Fruit fly (Drosophila melanogaster) whole organism, embryonic: ENCODE data around the gene CG34301.

Experiments
- Ada2b ChIP-seq: fragments of 200-800 bp; sonication (Bioruptor generic); IDR thresholded peaks from 2 replicates; pipeline ENCODE4 v1.3.6; 2022; ENCODE audit warnings: missing biosample characterization, missing genetic modification characterization
- Atf-2 ChIP-seq: fragments of 200-800 bp; sonication (Bioruptor generic); optimal IDR thresholded peaks from 2 replicates; lab custom pipeline; 2016; ENCODE audit warnings: missing biosample characterization, missing genetic modification characterization
- Atf3 ChIP-seq: fragments of 200-800 bp; sonication (Bioruptor generic); optimal IDR thresholded peaks from 3 replicates; lab custom pipeline; 2016; ENCODE audit warnings: missing biosample characterization, missing genetic modification characterization
- CG10366 ChIP-seq: fragments of 200-800 bp; sonication (Bioruptor generic); IDR thresholded peaks from 2 replicates; pipeline ENCODE4 v1.3.6; 2022; ENCODE audit warnings: missing biosample characterization, missing genetic modification characterization
- CG13123 ChIP-seq: fragments of 200-800 bp; sonication (Bioruptor generic); optimal IDR thresholded peaks from 2 replicates; lab custom pipeline; 2016; ENCODE audit warnings: missing biosample characterization, missing genetic modification characterization
- CG13287 ChIP-seq: fragments of 200-800 bp; sonication (Bioruptor generic); IDR thresholded peaks from 2 replicates; pipeline ENCODE4 v1.3.6; 2022; ENCODE audit warnings: missing biosample characterization, missing genetic modification characterization; ENCODE audit not compliant: partially characterized antibody
- CG13624 ChIP-seq: fragments of 200-800 bp; sonication (Bioruptor generic); optimal IDR thresholded peaks from 2 replicates; lab custom pipeline; 2016; ENCODE audit warnings: missing biosample characterization, missing genetic modification characterization
- CG13894 ChIP-seq: fragments of 200-800 bp; sonication (Bioruptor generic); optimal IDR thresholded peaks from 3 replicates; lab custom pipeline; 2018; ENCODE audit warnings: missing biosample characterization, mild to moderate bottlenecking, missing genetic modification characterization, moderate library complexity
- CG14050 ChIP-seq: fragments of 200-800 bp; sonication (Bioruptor generic); IDR thresholded peaks from 3 replicates; pipeline ENCODE4 v1.3.6; 2022; ENCODE audit warnings: missing biosample characterization, missing genetic modification characterization
- CG16815 ChIP-seq: fragments of 200-800 bp; sonication (Bioruptor generic); optimal IDR thresholded peaks from 3 replicates; lab custom pipeline; 2017; ENCODE audit warnings: missing biosample characterization, mild to moderate bottlenecking, missing genetic modification characterization
- CG32767 ChIP-seq: fragments of 200-800 bp; sonication (Bioruptor generic); IDR thresholded peaks from 2 replicates; pipeline ENCODE4 v1.3.6; 2022; ENCODE audit warnings: missing biosample characterization, missing genetic modification characterization
- CG3847 ChIP-seq: fragments of 200-800 bp; sonication (Bioruptor generic); IDR thresholded peaks from 2 replicates; pipeline ENCODE4 v1.3.6; 2022; ENCODE audit warnings: missing biosample characterization, missing genetic modification characterization
- CG4328 ChIP-seq: fragments of 200-800 bp; sonication (Bioruptor generic); optimal IDR thresholded peaks from 3 replicates; lab custom pipeline; 2017; ENCODE audit warnings: missing biosample characterization, missing genetic modification reagents, missing genetic modification characterization
- CG4404 ChIP-seq: fragments of 200-800 bp; sonication (Bioruptor generic); IDR thresholded peaks from 2 replicates; pipeline ENCODE4 v1.3.6; 2022; ENCODE audit warnings: missing biosample characterization, missing genetic modification characterization
- CG4617 ChIP-seq: fragments of 200-800 bp; sonication (Bioruptor generic); optimal IDR thresholded peaks from 3 replicates; lab custom pipeline; 2016; ENCODE audit warnings: missing biosample characterization, missing genetic modification characterization, borderline replicate concordance
- CG4854 ChIP-seq: fragments of 200-800 bp; sonication (Bioruptor generic); optimal IDR thresholded peaks from 2 replicates; lab custom pipeline; 2016; ENCODE audit warnings: missing biosample characterization, missing genetic modification characterization, inconsistent platforms
- CG5180 ChIP-seq: fragments of 200-800 bp; sonication (Bioruptor generic); optimal IDR thresholded peaks from 3 replicates; lab custom pipeline; 2017; ENCODE audit warnings: missing biosample characterization, missing genetic modification characterization, mild to moderate bottlenecking, moderate library complexity, missing genetic modification reagents
- CG6791 ChIP-seq: fragments of 200-800 bp; sonication (Bioruptor generic); IDR thresholded peaks from 3 replicates; pipeline ENCODE4 v1.3.6; 2022; ENCODE audit warnings: missing biosample characterization, missing genetic modification characterization; ENCODE audit not compliant: partially characterized antibody
- CG8478 ChIP-seq: fragments of >200 bp; optimal IDR thresholded peaks from 2 replicates; lab custom pipeline; 2018
- CG8944 ChIP-seq: fragments of 200-800 bp; sonication (Bioruptor generic); optimal IDR thresholded peaks from 3 replicates; lab custom pipeline; 2016; ENCODE audit warnings: missing biosample characterization, missing genetic modification characterization
- CG9932 ChIP-seq: fragments of 200-800 bp; sonication (Bioruptor generic); IDR thresholded peaks from 2 replicates; pipeline ENCODE4 v1.3.6; 2022; ENCODE audit warnings: missing biosample characterization, missing genetic modification characterization
- CoRest ChIP-seq: fragments of 200-800 bp; sonication (Bioruptor generic); optimal IDR thresholded peaks from 3 replicates; lab custom pipeline; 2018; ENCODE audit warnings: missing biosample characterization, mild to moderate bottlenecking, missing genetic modification characterization, moderate library complexity
- Doc3 ChIP-seq: fragments of 200-800 bp; sonication (Bioruptor generic); IDR thresholded peaks from 3 replicates; pipeline ENCODE4 v1.3.6; 2022; ENCODE audit warnings: missing biosample characterization, missing genetic modification characterization; ENCODE audit not compliant: partially characterized antibody
- Fer1 ChIP-seq: fragments of 200-800 bp; sonication (Bioruptor generic); optimal IDR thresholded peaks from 2 replicates; lab custom pipeline; 2017; ENCODE audit warnings: missing biosample characterization, mild to moderate bottlenecking, missing genetic modification characterization
- Gug ChIP-seq: fragments of 200-800 bp; sonication (Bioruptor generic); IDR thresholded peaks from 4 replicates; pipeline ENCODE4 v1.3.6; 2022; ENCODE audit warnings: missing biosample characterization, missing genetic modification characterization
- HmgD ChIP-seq: fragments of 200-800 bp; sonication (Bioruptor generic); optimal IDR thresholded peaks from 3 replicates; lab custom pipeline; 2016; ENCODE audit warnings: missing biosample characterization, missing genetic modification characterization
- HmgZ ChIP-seq: fragments of 200-800 bp; sonication (Bioruptor generic); optimal IDR thresholded peaks from 2 replicates; lab custom pipeline; 2018; ENCODE audit warnings: missing biosample characterization, mild to moderate bottlenecking, missing genetic modification characterization
- MTF-1 ChIP-seq: fragments of 200-800 bp; sonication (Bioruptor generic); optimal IDR thresholded peaks from 2 replicates; lab custom pipeline; 2018; ENCODE audit warnings: missing biosample characterization, mild to moderate bottlenecking, missing genetic modification characterization, borderline replicate concordance
- NC2β ChIP-seq: fragments of 200-800 bp; sonication (Bioruptor generic); optimal IDR thresholded peaks from 2 replicates; lab custom pipeline; 2016; ENCODE audit warnings: missing biosample characterization, missing genetic modification characterization
- NfI ChIP-seq: fragments of 200-800 bp; sonication (Bioruptor generic); optimal IDR thresholded peaks from 3 replicates; lab custom pipeline; 2018; ENCODE audit warnings: missing biosample characterization, mild to moderate bottlenecking, missing genetic modification characterization, moderate library complexity
- Sin3A ChIP-seq: fragments of >200 bp; optimal IDR thresholded peaks from 2 replicates; lab custom pipeline; 2018
- aop ChIP-seq: fragments of 200-800 bp; sonication (Bioruptor generic); IDR thresholded peaks from 2 replicates; pipeline ENCODE4 v1.3.6; 2022; ENCODE audit warnings: missing biosample characterization, missing genetic modification characterization
- caup ChIP-seq: fragments of 200-800 bp; sonication (Bioruptor generic); optimal IDR thresholded peaks from 3 replicates; lab custom pipeline; 2017; ENCODE audit warnings: missing biosample characterization, mild to moderate bottlenecking, missing genetic modification characterization, moderate library complexity; ENCODE audit not compliant: severe bottlenecking
- crc ChIP-seq: fragments of 200-800 bp; sonication (Bioruptor generic); optimal IDR thresholded peaks from 2 replicates; lab custom pipeline; 2016; ENCODE audit warnings: missing biosample characterization, missing genetic modification characterization
- croc ChIP-seq: fragments of 200-800 bp; sonication (Bioruptor generic); conservative IDR thresholded peaks from 3 replicates; pipeline ENCODE4 v1.3.6; 2022; ENCODE audit warnings: missing biosample characterization, missing genetic modification characterization
- crp ChIP-seq, 2 experiments: fragments of 200-800 bp; sonication (Bioruptor generic); optimal IDR thresholded peaks; 2 replicates in 1 of 2; 3 replicates in 1 of 2; lab custom pipeline; 2017; ENCODE audit warnings: missing biosample characterization in 2 of 2, missing genetic modification characterization in 2 of 2, mild to moderate bottlenecking in 1 of 2, moderate library complexity in 1 of 2
- cwo ChIP-seq: fragments of 200-800 bp; sonication (Bioruptor generic); optimal IDR thresholded peaks from 3 replicates; lab custom pipeline; 2017; ENCODE audit warnings: missing biosample characterization, missing genetic modification characterization, mild to moderate bottlenecking, moderate library complexity, missing genetic modification reagents
- dpn ChIP-seq, 2 experiments: fragments of 200-800 bp; sonication (Bioruptor generic); optimal IDR thresholded peaks; 3 replicates each; lab custom pipeline; 2016; ENCODE audit warnings: missing biosample characterization in 2 of 2, missing genetic modification characterization in 2 of 2
- fru ChIP-seq: fragments of >200 bp; optimal IDR thresholded peaks from 2 replicates; lab custom pipeline; 2017
- gsb-n ChIP-seq: fragments of 200-800 bp; sonication (Bioruptor generic); optimal IDR thresholded peaks from 3 replicates; lab custom pipeline; 2018; ENCODE audit warnings: missing biosample characterization, mild to moderate bottlenecking, missing genetic modification characterization
- insv ChIP-seq, 2 experiments: fragments of 200-800 bp; sonication (Bioruptor generic); optimal IDR thresholded peaks; 3 replicates each; lab custom pipeline; 2016 to 2018; ENCODE audit warnings: missing biosample characterization in 2 of 2, missing genetic modification characterization in 2 of 2
- lab ChIP-seq: fragments of 200-800 bp; sonication (Bioruptor generic); optimal IDR thresholded peaks from 3 replicates; lab custom pipeline; 2017; ENCODE audit warnings: missing biosample characterization, missing genetic modification characterization, mild to moderate bottlenecking, moderate library complexity, missing genetic modification reagents
- odd ChIP-seq: fragments of 200-800 bp; sonication (Bioruptor generic); optimal IDR thresholded peaks from 2 replicates; lab custom pipeline; 2017; ENCODE audit warnings: missing biosample characterization, mild to moderate bottlenecking, missing genetic modification characterization
- peb ChIP-seq: fragments of 200-800 bp; sonication (Bioruptor generic); IDR thresholded peaks from 2 replicates; pipeline ENCODE4 v1.3.6; 2022; ENCODE audit warnings: missing biosample characterization, missing genetic modification characterization
- pfk ChIP-seq: fragments of 200-800 bp; sonication (Bioruptor generic); optimal IDR thresholded peaks from 2 replicates; lab custom pipeline; 2018; ENCODE audit warnings: missing biosample characterization, mild to moderate bottlenecking, missing genetic modification characterization, moderate library complexity
- prd ChIP-seq, 3 experiments: fragments of >200 bp in 2 of 3; fragments of 200-800 bp in 1 of 3; sonication (Bioruptor generic) in 1 of 3; optimal IDR thresholded peaks in 2 of 3; IDR thresholded peaks in 1 of 3; 2 replicates in 2 of 3; 3 replicates in 1 of 3; pipeline versions ENCODE4 v1.3.6 to Lab custom; 2017 to 2022; ENCODE audit warnings: missing biosample characterization in 1 of 3, missing genetic modification characterization in 1 of 3
- run ChIP-seq: fragments of 200-800 bp; sonication (Bioruptor generic); optimal IDR thresholded peaks from 3 replicates; lab custom pipeline; 2018; ENCODE audit warnings: missing biosample characterization, mild to moderate bottlenecking, missing genetic modification characterization
- so ChIP-seq: fragments of 200-800 bp; sonication (Bioruptor generic); IDR thresholded peaks from 3 replicates; pipeline ENCODE4 v1.3.6; 2022; ENCODE audit warnings: missing biosample characterization, missing genetic modification characterization
- tap ChIP-seq: fragments of 200-800 bp; optimal IDR thresholded peaks from 3 replicates; lab custom pipeline; 2019; ENCODE audit warnings: missing biosample characterization, mild to moderate bottlenecking, missing genetic modification characterization, moderate library complexity
- tup ChIP-seq: fragments of 200-800 bp; sonication (Bioruptor generic); optimal IDR thresholded peaks from 2 replicates; lab custom pipeline; 2016; ENCODE audit warnings: missing biosample characterization, mild to moderate bottlenecking, missing genetic modification characterization, moderate library complexity

Gene CG34301

DNA sequence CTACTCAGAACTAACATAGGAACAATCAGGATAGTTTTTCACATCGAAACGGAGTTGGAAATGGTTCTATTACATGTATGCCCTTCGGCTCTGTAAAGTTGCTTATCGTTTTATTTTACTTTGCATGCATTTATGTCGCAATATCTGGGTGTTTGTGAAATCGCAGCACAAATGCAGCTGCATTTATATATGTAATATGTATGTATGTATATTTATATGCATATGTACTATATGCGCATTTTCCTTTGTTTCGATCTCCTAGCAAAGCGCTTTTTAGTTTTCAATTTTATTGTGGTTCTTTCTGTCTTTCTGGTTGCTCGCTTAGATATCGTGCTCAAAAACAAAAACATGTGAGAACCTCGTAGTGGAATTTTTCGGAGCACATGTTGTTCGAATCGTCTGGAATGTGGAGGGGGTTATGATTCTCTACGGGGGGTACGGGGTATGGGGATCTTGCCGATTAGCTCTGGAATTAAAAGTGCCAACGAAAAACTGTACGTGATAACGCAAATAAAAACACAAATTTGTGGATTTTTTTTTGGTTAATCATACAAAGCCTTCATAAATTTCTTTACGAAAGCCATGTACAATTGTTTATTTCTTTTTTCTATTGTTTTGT, 40.9 kb downstream of the CG34301 start (continued):
- no peak for TF ChIP-seq HmgZ (tag; lab: Kevin White, UChicago)
- no peak for TF ChIP-seq tap (tag; lab: Kevin White, UChicago)
- TF ChIP-seq run (tag; lab: Kevin White, UChicago) = no peak
- TF ChIP-seq fru (lab: Kevin White, UChicago) = no peak
- no peak for TF ChIP-seq Gug
- no peak for TF ChIP-seq odd (GFP tag; lab: Kevin White, UChicago)
- no peak for TF ChIP-seq peb
- TF ChIP-seq Atf3 (GFP tag; lab: Kevin White, UChicago) = no peak
- TF ChIP-seq CG8478 (lab: Kevin White, UChicago) = no peak
- no peak for TF ChIP-seq pfk (GFP tag; lab: Kevin White, UChicago)
- TF ChIP-seq CG13123 = no peak
- TF ChIP-seq crc (GFP tag; lab: Kevin White, UChicago) = no peak
- TF ChIP-seq HmgD = no peak
- no peak for TF ChIP-seq dpn (GFP tag; optimal IDR thresholded peaks at IDR 0.05; lab: Kevin White, UChicago)
- TF ChIP-seq insv (GFP tag; optimal IDR thresholded peaks at IDR 0.05; lab: Kevin White, UChicago) = no peak
- peak; percentile 36 for TF ChIP-seq lab (GFP tag; lab: Kevin White, UChicago)
- TF ChIP-seq MTF-1 (GFP tag; lab: Kevin White, UChicago) = no peak
- TF ChIP-seq caup (GFP tag; lab: Kevin White, UChicago) = peak; percentile 12
- peak; percentile 80 for TF ChIP-seq cwo
- no peak for TF ChIP-seq CG8944 (GFP tag; lab: Kevin White, UChicago)
- no peak for TF ChIP-seq so (GFP tag; lab: Robert Waterston, UW)
- 0 out of 2 replicates have a peak, but pooled peaks have one; percentile 18 for TF ChIP-seq CG9932 (GFP tag; lab: Robert Waterston, UW)
- no peak for TF ChIP-seq CG4854 (GFP tag; lab: Kevin White, UChicago)
- no peak for TF ChIP-seq CG13287 (GFP tag; lab: Robert Waterston, UW)
- TF ChIP-seq CG5180 (GFP tag; lab: Kevin White, UChicago) = no peak
- no peak for TF ChIP-seq CG6791 (GFP tag; lab: Robert Waterston, UW)
- no peak for TF ChIP-seq CG4404 (GFP tag; lab: Robert Waterston, UW)
- no peak for TF ChIP-seq CG10366 (GFP tag; lab: Robert Waterston, UW)
- TF ChIP-seq croc (GFP tag; lab: Robert Waterston, UW) = no peak
- TF ChIP-seq CG14050 (GFP tag; lab: Robert Waterston, UW) = no peak
- no peak for TF ChIP-seq NfI
- peak; percentile 76 for TF ChIP-seq CG13894
- TF ChIP-seq gsb-n (tag; lab: Kevin White, UChicago) = no peak
- no peak for TF ChIP-seq tup
- no peak for TF ChIP-seq Sin3A (lab: Kevin White, UChicago)
- TF ChIP-seq aop (GFP tag; lab: Robert Waterston, UW) = no peak
- no peak for TF ChIP-seq Ada2b (GFP tag; lab: Robert Waterston, UW)
- no peak for TF ChIP-seq Doc3 (GFP tag; lab: Robert Waterston, UW)
- TF ChIP-seq CG4328 = no peak
- TF ChIP-seq CG32767 (GFP tag; lab: Robert Waterston, UW) = no peak
- TF ChIP-seq CG3847 (GFP tag; lab: Robert Waterston, UW) = no peak
- TF ChIP-seq Atf-2 (GFP tag; lab: Kevin White, UChicago) = no peak
- TF ChIP-seq CG4617 (GFP tag; lab: Kevin White, UChicago) = no peak
- no peak for TF ChIP-seq NC2β
- TF ChIP-seq Fer1 = peak; percentile 36
- no peak for TF ChIP-seq CoRest
- no peak for TF ChIP-seq CG16815 (GFP tag; lab: Kevin White, UChicago)
- TF ChIP-seq CG13624 = no peak
- no peak for TF ChIP-seq prd (optimal IDR thresholded peaks at IDR 0.05; lab: Kevin White, UChicago)
- TF ChIP-seq prd (GFP tag; IDR thresholded peaks at IDR 0.05; lab: Robert Waterston, UW) = no peak
- no peak for TF ChIP-seq crp (GFP tag; optimal IDR thresholded peaks at IDR 0.05; lab: Kevin White, UChicago)
